Worm (Caenorhabditis elegans): Measurements from ENCODE around the gene T07A9.14.

T07A9.14 gene

DNA sequence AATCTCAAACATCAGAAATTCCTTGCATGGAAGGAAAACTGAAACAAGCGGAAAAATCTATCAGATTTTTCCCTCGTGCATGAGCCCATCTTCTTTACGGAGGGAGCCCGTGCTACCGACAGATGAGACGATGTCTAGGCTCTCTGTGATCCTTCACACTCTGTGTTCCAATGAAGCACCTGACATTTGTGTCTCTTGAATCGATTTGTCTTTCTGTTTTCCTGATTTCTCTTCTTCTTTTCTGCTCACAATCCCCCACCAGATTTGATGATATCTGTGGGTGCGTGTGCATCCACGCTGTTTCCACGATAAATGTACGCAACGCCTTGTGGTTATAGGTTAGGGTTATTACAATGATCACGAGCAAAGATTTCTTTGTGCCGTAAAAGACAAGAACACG is 7.7 kb upstream of the T07A9.14 start:
- no peak for TF ChIP-seq C16A3.4 (tag; optimal IDR thresholded peaks at IDR 0.05)
- peak; percentile 39 for TF ChIP-seq rnt-1 (tag; optimal IDR thresholded peaks at IDR 0.05)
- TF ChIP-seq hpl-2 (GFP tag; optimal IDR thresholded peaks at IDR 0.05): no peak
- no peak for TF ChIP-seq snpc-4 (tag; optimal IDR thresholded peaks at IDR 0.05)
- peak; percentile 12 for TF ChIP-seq unc-130 (tag; optimal IDR thresholded peaks at IDR 0.05)
- no peak for TF ChIP-seq nhr-19 (GFP tag; conservative IDR thresholded peaks at IDR 0.05)
- TF ChIP-seq lin-39 (tag; optimal IDR thresholded peaks at IDR 0.05): no peak
- no peak for TF ChIP-seq hlh-4 (tag; optimal IDR thresholded peaks at IDR 0.05)
- TF ChIP-seq nhr-11 (tag; optimal IDR thresholded peaks at IDR 0.05): no peak
- no peak for TF ChIP-seq C04F5.9 (tag; optimal IDR thresholded peaks at IDR 0.05)
- TF ChIP-seq unc-30 (tag; optimal IDR thresholded peaks at IDR 0.05): no peak
- no peak for TF ChIP-seq nhr-76 (tag; optimal IDR thresholded peaks at IDR 0.05)
- no peak for TF ChIP-seq ztf-4 (tag; optimal IDR thresholded peaks at IDR 0.05)
- no peak for TF ChIP-seq lin-13 (GFP tag; optimal IDR thresholded peaks at IDR 0.05)
- TF ChIP-seq blmp-1 (tag; optimal IDR thresholded peaks at IDR 0.05): no peak
- peak in 1 of 2 experiments; percentile 39 for TF ChIP-seq lsy-2 (tag; optimal IDR thresholded peaks at IDR 0.05)
- no peak for TF ChIP-seq mep-1 (tag; optimal IDR thresholded peaks at IDR 0.05)
- TF ChIP-seq xbp-1 (tag; optimal IDR thresholded peaks at IDR 0.05): no peak
- no peak for TF ChIP-seq nhr-47 (tag; optimal IDR thresholded peaks at IDR 0.05)
- no peak for TF ChIP-seq dsc-1 (tag; optimal IDR thresholded peaks at IDR 0.05)
- no peak for TF ChIP-seq lir-3 (tag; optimal IDR thresholded peaks at IDR 0.05; ENCODE audit: poor library complexity)
- peak; percentile 34 for TF ChIP-seq nhr-71 (tag; optimal IDR thresholded peaks at IDR 0.05)
- no peak for TF ChIP-seq mdl-1 (tag; optimal IDR thresholded peaks at IDR 0.05)
- no peak for TF ChIP-seq lin-14 (GFP tag; optimal IDR thresholded peaks at IDR 0.05)
- TF ChIP-seq ztf-11 (tag; optimal IDR thresholded peaks at IDR 0.05): no peak
- TF ChIP-seq efl-3 (GFP tag; optimal IDR thresholded peaks at IDR 0.05): no peak
- TF ChIP-seq jun-1 (tag; optimal IDR thresholded peaks at IDR 0.05): no peak
- no peak for TF ChIP-seq zag-1 (tag; optimal IDR thresholded peaks at IDR 0.05)
- TF ChIP-seq unc-86 (tag; optimal IDR thresholded peaks at IDR 0.05): no peak
- no peak for TF ChIP-seq nhr-90 (tag; optimal IDR thresholded peaks at IDR 0.05; ENCODE audit: poor library complexity)
- TF ChIP-seq ceh-82 (tag; optimal IDR thresholded peaks at IDR 0.05): no peak
- TF ChIP-seq snu-23 (GFP tag; optimal IDR thresholded peaks at IDR 0.05): peak; percentile 24
- TF ChIP-seq nhr-12 (tag; optimal IDR thresholded peaks at IDR 0.05): no peak
- TF ChIP-seq ets-5 (GFP tag; IDR thresholded peaks at IDR 0.05): no peak
- no peak for TF ChIP-seq sox-4 (tag; optimal IDR thresholded peaks at IDR 0.05)
- no peak for TF ChIP-seq fos-1 (tag; optimal IDR thresholded peaks at IDR 0.05)

DNA sequence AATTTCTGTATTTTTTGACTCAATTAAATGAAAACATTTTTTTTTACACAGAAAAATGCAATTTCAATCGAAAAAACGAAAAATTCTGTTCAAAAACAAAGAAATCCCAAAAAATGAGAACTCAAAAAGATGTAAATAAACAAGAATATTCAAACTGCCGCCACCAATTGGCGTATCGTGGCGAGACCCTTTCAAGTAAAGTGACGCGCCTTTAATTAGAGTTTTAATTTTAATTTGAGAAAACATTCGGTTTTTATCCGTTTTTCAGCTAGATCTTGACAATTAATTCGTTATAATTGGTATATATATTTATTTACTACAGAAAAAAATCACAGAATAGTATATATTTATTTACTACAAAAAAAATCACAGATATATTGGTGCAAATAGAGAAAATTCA is 6.9 kb upstream of the T07A9.14 start:
- TF ChIP-seq alr-1 (tag; optimal IDR thresholded peaks at IDR 0.05; ENCODE audit: borderline replicate concordance) (no peak), efl-1 (optimal IDR thresholded peaks at IDR 0.05) (peak; percentile 12 to 53), efl-1 (GFP tag; optimal IDR thresholded peaks at IDR 0.05 in 1 of 2) (peak in 1 of 2 experiments; percentile 54), dpl-1 (GFP tag; optimal IDR thresholded peaks at IDR 0.05) (peak in 1 of 3 experiments; percentile 37), ztf-4 (tag; optimal IDR thresholded peaks at IDR 0.05) (no peak)

DNA sequence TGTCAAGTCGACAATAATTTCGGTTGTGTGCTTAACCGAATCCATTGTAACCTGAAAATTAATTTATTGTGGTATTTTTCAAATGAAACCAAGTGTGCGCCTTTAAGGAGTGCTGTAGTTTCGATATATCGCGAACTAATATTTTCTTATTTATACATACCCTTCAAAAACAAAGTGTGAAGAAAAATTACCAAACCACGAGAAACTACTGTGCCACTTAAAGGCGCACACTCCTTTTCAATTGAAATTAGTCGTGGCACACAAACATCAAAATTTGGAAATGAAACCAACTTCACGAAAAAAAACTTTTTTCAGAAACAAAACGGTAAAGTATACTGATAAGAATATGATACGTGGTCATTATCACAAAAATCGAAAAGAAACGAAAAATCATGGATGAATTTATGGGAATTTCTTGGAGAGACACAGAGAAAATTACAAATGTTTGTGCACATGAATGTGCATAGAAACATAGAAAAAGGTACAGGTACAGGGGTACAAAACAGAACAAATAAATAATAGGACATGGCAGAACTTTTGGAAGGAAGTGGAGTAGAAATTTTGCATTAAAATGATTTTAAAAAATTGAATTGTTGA is 3.3 kb upstream of the T07A9.14 start, which contains the start of gene spl-1:
TSS of gene spl-1 (minus strand) at position 51 of the 597 bp plus-strand sequence.
- peak; percentile 40 for TF ChIP-seq elt-2 (tag; optimal IDR thresholded peaks at IDR 0.05)
- TF ChIP-seq lin-35 (GFP tag; optimal IDR thresholded peaks at IDR 0.05): peak in 1 of 2 experiments; percentile 22
- TF ChIP-seq ets-5 (GFP tag; IDR thresholded peaks at IDR 0.05): no peak

All from whole organism, L1 larva.